Fruit fly (Drosophila melanogaster): ENCODE measurements around the gene E2f1.

The E2f1 gene

dm6 chr3R:21586351-21586750 is 74.3 kb downstream of the E2f1 start:
- TF ChIP-seq CrebA (GFP tag; optimal IDR thresholded peaks at IDR 0.05; ENCODE audit: borderline replicate concordance) (no peak), Rel (GFP tag; optimal IDR thresholded peaks at IDR 0.05) (no peak), Rel (tag; optimal IDR thresholded peaks at IDR 0.05) (peak; percentile 64)

dm6 chr3R:21584296-21584936 is 76.3 kb downstream of the E2f1 start:
- TF ChIP-seq sage (GFP tag; optimal IDR thresholded peaks at IDR 0.05) (no peak), Hr83 (GFP tag; optimal IDR thresholded peaks at IDR 0.05; ENCODE audit: poor library complexity, severe bottlenecking) (no peak), Hr78 (GFP tag; optimal IDR thresholded peaks at IDR 0.05) (no peak), Rel (GFP tag; optimal IDR thresholded peaks at IDR 0.05) (no peak), Rel (tag; optimal IDR thresholded peaks at IDR 0.05) (no peak), brk (GFP tag; optimal IDR thresholded peaks at IDR 0.05) (no peak), Dfd (GFP tag; optimal IDR thresholded peaks at IDR 0.05) (no peak), psq (GFP tag; optimal IDR thresholded peaks at IDR 0.05) (no peak), N (GFP tag; optimal IDR thresholded peaks at IDR 0.05) (no peak), CrebA (GFP tag; optimal IDR thresholded peaks at IDR 0.05; ENCODE audit: borderline replicate concordance) (no peak), Mio (GFP tag; optimal IDR thresholded peaks at IDR 0.05) (no peak), fru (GFP tag; optimal IDR thresholded peaks at IDR 0.05) (no peak), foxo (GFP tag; optimal IDR thresholded peaks at IDR 0.05) (no peak)

dm6 chr3R:21583603-21584218 is 77.0 kb downstream of the E2f1 start:
- TF ChIP-seq psq (GFP tag; optimal IDR thresholded peaks at IDR 0.05) (peak; percentile 74), pan (optimal IDR thresholded peaks at IDR 0.05) (no peak), Dif (GFP tag; optimal IDR thresholded peaks at IDR 0.05; ENCODE audit: partially characterized antibody) (no peak), Mio (GFP tag; optimal IDR thresholded peaks at IDR 0.05) (no peak), dl (GFP tag; optimal IDR thresholded peaks at IDR 0.05; ENCODE audit: insufficient read depth in 1 of 2, partially characterized antibody in 2 of 2) (no peak)

- TF ChIP-seq CG9705 (GFP tag; optimal IDR thresholded peaks at IDR 0.05) (no peak), GATAd (GFP tag; optimal IDR thresholded peaks at IDR 0.05) (no peak), N (GFP tag; optimal IDR thresholded peaks at IDR 0.05) (no peak)
Measured at dm6 chr3R:21583087-21583486, 77.6 kb downstream of the E2f1 start.

- TF ChIP-seq GATAd (GFP tag; optimal IDR thresholded peaks at IDR 0.05), result no peak
- TF ChIP-seq Hr78 (GFP tag; optimal IDR thresholded peaks at IDR 0.05), result no peak
- no peak for TF ChIP-seq jim (GFP tag; optimal IDR thresholded peaks at IDR 0.05)
- TF ChIP-seq Vsx2 (GFP tag; optimal IDR thresholded peaks at IDR 0.05; ENCODE audit: partially characterized antibody), result no peak
- TF ChIP-seq woc (GFP tag; optimal IDR thresholded peaks at IDR 0.05), result no peak
- no peak for TF ChIP-seq Dfd (GFP tag; optimal IDR thresholded peaks at IDR 0.05)
- TF ChIP-seq Mio (GFP tag; optimal IDR thresholded peaks at IDR 0.05), result no peak
- TF ChIP-seq rgr (GFP tag; optimal IDR thresholded peaks at IDR 0.05), result no peak
- TF ChIP-seq pan (optimal IDR thresholded peaks at IDR 0.05), result no peak
- no peak for TF ChIP-seq CG32264 (GFP tag; optimal IDR thresholded peaks at IDR 0.05)
- TF ChIP-seq h (GFP tag; optimal IDR thresholded peaks at IDR 0.05), result peak; percentile 39
- no peak for TF ChIP-seq tai (GFP tag; optimal IDR thresholded peaks at IDR 0.05)
- no peak for TF ChIP-seq sv (GFP tag; optimal IDR thresholded peaks at IDR 0.05)
- TF ChIP-seq sage (GFP tag; optimal IDR thresholded peaks at IDR 0.05), result no peak
- TF ChIP-seq Rel (GFP tag; optimal IDR thresholded peaks at IDR 0.05), result no peak
- peak; percentile 36 for TF ChIP-seq Rel (tag; optimal IDR thresholded peaks at IDR 0.05)
Measured at dm6 chr3R:21582637-21583036, 78.0 kb downstream of the E2f1 start.

dm6 chr3R:21582124-21582474 is 78.6 kb downstream of the E2f1 start:
- peak; percentile 25 for TF ChIP-seq Myc (optimal IDR thresholded peaks at IDR 0.05)
- no peak for TF ChIP-seq dmrt93B (GFP tag; optimal IDR thresholded peaks at IDR 0.05)
- TF ChIP-seq tai (GFP tag; optimal IDR thresholded peaks at IDR 0.05), result no peak

All from whole organism, wandering third instar larva.